Fruit fly (Drosophila melanogaster): ENCODE results near the gene Gbeta5.

Gbeta5 gene

DNA sequence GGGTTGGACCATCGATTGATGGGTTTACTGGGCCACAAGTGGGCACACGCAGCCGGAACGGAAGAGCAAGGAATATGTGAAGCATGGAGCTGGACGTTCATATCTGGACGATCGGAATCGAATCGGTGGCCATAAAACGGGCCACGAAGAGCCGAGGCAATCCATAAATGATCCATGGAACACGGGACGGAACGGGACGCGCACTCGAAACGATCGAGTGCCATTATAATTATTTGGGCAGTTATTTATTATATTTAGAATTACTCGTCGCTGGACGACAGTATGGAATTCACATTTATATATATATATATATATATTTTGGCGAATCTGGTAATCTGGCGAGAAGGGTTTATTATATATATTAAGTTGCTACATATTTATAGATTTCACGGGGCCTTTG, 44.1 kb downstream of the Gbeta5 start:
- TF ChIP-seq CG9437 (GFP tag; optimal IDR thresholded peaks at IDR 0.05) (no peak), B-H1 (GFP tag; IDR thresholded peaks at IDR 0.05) (no peak), schlank (tag; optimal IDR thresholded peaks at IDR 0.05) (no peak), Deaf1 (tag; optimal IDR thresholded peaks at IDR 0.05) (peak; percentile 8), CG18476 (GFP tag; optimal IDR thresholded peaks at IDR 0.05) (no peak), Lhr (GFP tag; optimal IDR thresholded peaks at IDR 0.05) (no peak), p53 (GFP tag; optimal IDR thresholded peaks at IDR 0.05) (no peak), pfk (GFP tag; optimal IDR thresholded peaks at IDR 0.05) (peak; percentile 87), exex (tag; optimal IDR thresholded peaks at IDR 0.05) (peak; percentile 72), cas (GFP tag; IDR thresholded peaks at IDR 0.05) (no peak), CG10462 (GFP tag; optimal IDR thresholded peaks at IDR 0.05) (no peak), CG7839 (tag; optimal IDR thresholded peaks at IDR 0.05) (no peak), h (optimal IDR thresholded peaks at IDR 0.05) (no peak), CG11456 (GFP tag; IDR thresholded peaks at IDR 0.05) (no peak), CG17802 (tag; optimal IDR thresholded peaks at IDR 0.05) (no peak), Meics (GFP tag; optimal IDR thresholded peaks at IDR 0.05) (no peak), CG32767 (GFP tag; IDR thresholded peaks at IDR 0.05) (no peak)

DNA sequence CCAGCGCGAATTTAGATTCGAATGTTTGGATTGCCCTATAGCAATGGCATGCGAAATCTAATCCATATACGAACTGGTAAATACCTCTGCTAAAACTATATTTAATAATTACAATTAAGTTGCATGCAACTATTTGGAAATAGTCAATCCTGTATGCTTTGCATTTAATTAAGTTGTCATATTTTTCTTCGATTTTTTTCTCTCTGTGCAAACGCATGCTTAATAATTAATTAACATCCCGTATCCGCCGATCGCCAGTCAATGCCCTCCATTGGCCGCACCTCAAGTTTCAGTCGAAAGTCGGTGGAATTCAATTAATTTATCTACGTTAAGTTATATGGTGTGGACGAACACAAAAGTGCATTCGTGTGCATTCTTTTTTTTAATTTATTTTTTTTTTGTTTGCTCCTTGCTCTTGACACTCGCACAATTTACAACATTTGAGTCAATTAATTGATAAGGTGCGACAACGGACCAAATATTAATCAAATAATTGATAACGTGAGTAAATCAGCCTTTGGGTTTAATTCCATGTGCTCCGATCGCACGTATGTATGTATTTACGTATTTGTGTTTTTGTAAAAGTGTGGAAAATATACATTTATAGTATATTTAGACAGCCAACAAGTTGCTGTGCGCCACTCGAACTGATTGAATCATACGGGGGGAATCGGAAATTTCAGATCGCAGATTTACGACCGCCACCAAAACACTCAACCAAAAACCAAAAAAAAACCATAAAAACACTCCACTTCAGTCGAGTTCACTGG, 45.6 kb downstream of the Gbeta5 start:
- peak; percentile 14 for TF ChIP-seq Vsx1 (GFP tag; optimal IDR thresholded peaks at IDR 0.05)
- TF ChIP-seq Xrp1 (GFP tag; IDR thresholded peaks at IDR 0.05): 0 out of 2 replicates have a peak, but pooled peaks have one; percentile 7
- TF ChIP-seq sens (GFP tag): peak; percentile 67
- TF ChIP-seq salm (tag; optimal IDR thresholded peaks at IDR 0.05): peak; percentile 54
- no peak for TF ChIP-seq CG9609 (GFP tag; optimal IDR thresholded peaks at IDR 0.05)
- TF ChIP-seq z (GFP tag; IDR thresholded peaks at IDR 0.05): peak; percentile 80
- no peak for TF ChIP-seq Lpt (GFP tag; optimal IDR thresholded peaks at IDR 0.05)
- peak; percentile 52; the same call in 2 of the 3 replicates for TF ChIP-seq vnd (GFP tag; IDR thresholded peaks at IDR 0.05; ENCODE audit: partially characterized antibody)
- TF ChIP-seq CG17359 (tag; optimal IDR thresholded peaks at IDR 0.05): no peak
- TF ChIP-seq cg (GFP tag; optimal IDR thresholded peaks at IDR 0.05): peak; percentile 35
- peak; percentile 32 for TF ChIP-seq Med (GFP tag)
- peak; percentile 67 for TF ChIP-seq CG5180 (GFP tag; optimal IDR thresholded peaks at IDR 0.05)
- TF ChIP-seq CG15601 (tag; optimal IDR thresholded peaks at IDR 0.05): peak; percentile 10
- peak in 1 of 2 experiments; percentile 9 for TF ChIP-seq bsh (GFP tag; optimal IDR thresholded peaks at IDR 0.05)
- TF ChIP-seq Sry-δ (GFP tag; optimal IDR thresholded peaks at IDR 0.05): no peak
- TF ChIP-seq ERR (GFP tag; optimal IDR thresholded peaks at IDR 0.05): no peak
- TF ChIP-seq CG43689 (GFP tag; IDR thresholded peaks at IDR 0.05): no peak
- TF ChIP-seq CG30403 (GFP tag; optimal IDR thresholded peaks at IDR 0.05): no peak
- TF ChIP-seq cwo (GFP tag; optimal IDR thresholded peaks at IDR 0.05): peak; percentile 12
- TF ChIP-seq Taf1 (GFP tag; IDR thresholded peaks at IDR 0.05): no peak
- peak; percentile 37 for TF ChIP-seq CG6813 (GFP tag; optimal IDR thresholded peaks at IDR 0.05)
- TF ChIP-seq Pdp1 (GFP tag; optimal IDR thresholded peaks at IDR 0.05): peak in 1 of 2 experiments; percentile 50
- no peak for TF ChIP-seq yki (optimal IDR thresholded peaks at IDR 0.05)
- TF ChIP-seq sug (tag; optimal IDR thresholded peaks at IDR 0.05): peak; percentile 79
- peak; percentile 4 for TF ChIP-seq CG10431 (GFP tag; optimal IDR thresholded peaks at IDR 0.05)
- TF ChIP-seq chinmo (GFP tag; IDR thresholded peaks at IDR 0.05; ENCODE audit: partially characterized antibody): 0 out of 4 replicates have a peak, but pooled peaks have one; percentile 14
- TF ChIP-seq kah (GFP tag; optimal IDR thresholded peaks at IDR 0.05): peak; percentile 31
- peak in 1 of 2 experiments; percentile 53 for TF ChIP-seq Hr78 (GFP tag; optimal IDR thresholded peaks at IDR 0.05)
- TF ChIP-seq lab (GFP tag; optimal IDR thresholded peaks at IDR 0.05): peak; percentile 34
- no peak for TF ChIP-seq Mrtf (GFP tag; IDR thresholded peaks at IDR 0.05)
- TF ChIP-seq exex (tag; optimal IDR thresholded peaks at IDR 0.05): peak; percentile 92
- peak; percentile 0 for TF ChIP-seq fd64A (GFP tag; optimal IDR thresholded peaks at IDR 0.05)
- peak; percentile 32 for TF ChIP-seq sd (tag; optimal IDR thresholded peaks at IDR 0.05)

Data from whole organism, embryonic.